Fruit fly (Drosophila melanogaster) whole organism, embryonic: ENCODE results near the gene aos.
A peak's percentile ranks its signal among the peaks of the same experiment; 100 is the strongest.

ENCODE experiments used
- B-H2 ChIP-seq: fragments of 200-800 bp; sonication (Bioruptor generic); optimal IDR thresholded peaks from 2 replicates; lab custom pipeline; 2018; ENCODE audit warnings: missing biosample characterization, mild to moderate bottlenecking, missing genetic modification characterization
- C15 ChIP-seq: fragments of 200-800 bp; sonication (Bioruptor generic); IDR thresholded peaks from 3 replicates; pipeline ENCODE4 v1.3.6; 2022; ENCODE audit warnings: missing biosample characterization, missing genetic modification characterization
- CG10431 ChIP-seq: fragments of 200-800 bp; sonication (Bioruptor generic); optimal IDR thresholded peaks from 3 replicates; lab custom pipeline; 2018; ENCODE audit warnings: missing biosample characterization, mild to moderate bottlenecking, missing genetic modification characterization
- CG11085 ChIP-seq: fragments of 200-800 bp; sonication (Bioruptor generic); IDR thresholded peaks from 2 replicates; pipeline ENCODE4 v1.3.6; 2022; ENCODE audit warnings: missing biosample characterization, missing genetic modification characterization
- CG15269 ChIP-seq: fragments of 200-800 bp; sonication (Bioruptor generic); optimal IDR thresholded peaks from 2 replicates; lab custom pipeline; 2018; ENCODE audit warnings: missing biosample characterization, mild to moderate bottlenecking, missing genetic modification characterization, moderate library complexity
- CG18764 ChIP-seq: fragments of 200-800 bp; sonication (Bioruptor generic); optimal IDR thresholded peaks from 3 replicates; lab custom pipeline; 2016; ENCODE audit warnings: missing biosample characterization, missing genetic modification characterization
- CG2875 ChIP-seq: fragments of 200-800 bp; sonication (Bioruptor generic); optimal IDR thresholded peaks from 2 replicates; lab custom pipeline; 2017; ENCODE audit warnings: missing biosample characterization, mild to moderate bottlenecking, missing genetic modification characterization, missing genetic modification reagents
- CG31388 ChIP-seq: fragments of 200-800 bp; sonication (Bioruptor generic); optimal IDR thresholded peaks from 2 replicates; lab custom pipeline; 2016; ENCODE audit warnings: missing biosample characterization, missing genetic modification characterization
- CG32532 ChIP-seq: fragments of 200-800 bp; sonication (Bioruptor generic); IDR thresholded peaks from 2 replicates; pipeline ENCODE4 v1.3.6; 2022; ENCODE audit warnings: missing biosample characterization, missing genetic modification characterization
- CG3281 ChIP-seq: fragments of 200-800 bp; sonication (Bioruptor generic); optimal IDR thresholded peaks from 3 replicates; lab custom pipeline; 2017; ENCODE audit warnings: missing biosample characterization, mild to moderate bottlenecking, missing genetic modification characterization
- CG34422 ChIP-seq: fragments of 200-800 bp; sonication (Bioruptor generic); IDR thresholded peaks from 3 replicates; pipeline ENCODE4 v1.3.6; 2022; ENCODE audit warnings: missing biosample characterization, missing genetic modification characterization
- CG3995 ChIP-seq: fragments of 200-800 bp; sonication (Bioruptor generic); optimal IDR thresholded peaks from 3 replicates; lab custom pipeline; 2016; ENCODE audit warnings: missing biosample characterization, missing genetic modification characterization
- CG6791 ChIP-seq: fragments of 200-800 bp; sonication (Bioruptor generic); IDR thresholded peaks from 3 replicates; pipeline ENCODE4 v1.3.6; 2022; ENCODE audit warnings: missing biosample characterization, missing genetic modification characterization; ENCODE audit not compliant: partially characterized antibody
- CG7556 ChIP-seq: fragments of 200-800 bp; sonication (Bioruptor generic); optimal IDR thresholded peaks from 2 replicates; lab custom pipeline; 2017; ENCODE audit warnings: missing biosample characterization, mild to moderate bottlenecking, missing genetic modification characterization
- CG7786 ChIP-seq: fragments of 200-800 bp; sonication (Bioruptor generic); optimal IDR thresholded peaks from 2 replicates; lab custom pipeline; 2016; ENCODE audit warnings: missing biosample characterization, missing genetic modification characterization
- CG7963 ChIP-seq: fragments of 200-800 bp; sonication (Bioruptor generic); IDR thresholded peaks from 3 replicates; pipeline ENCODE4 v1.3.6; 2022; ENCODE audit warnings: missing biosample characterization, missing genetic modification characterization; ENCODE audit not compliant: partially characterized antibody
- CG8478 ChIP-seq: fragments of >200 bp; optimal IDR thresholded peaks from 2 replicates; lab custom pipeline; 2018
- CrebB ChIP-seq: fragments of 200-800 bp; sonication (Bioruptor generic); optimal IDR thresholded peaks from 3 replicates; lab custom pipeline; 2018; ENCODE audit warnings: missing biosample characterization, mild to moderate bottlenecking, missing genetic modification characterization
- Doc2 ChIP-seq: fragments of 200-800 bp; sonication (Bioruptor generic); IDR thresholded peaks from 2 replicates; pipeline ENCODE4 v1.3.6; 2022; ENCODE audit warnings: missing biosample characterization, missing genetic modification characterization
- ERR ChIP-seq: fragments of 200-800 bp; sonication (Bioruptor generic); optimal IDR thresholded peaks from 2 replicates; lab custom pipeline; 2016; ENCODE audit warnings: missing biosample characterization, missing genetic modification characterization
- H15 ChIP-seq: fragments of 200-800 bp; sonication (Bioruptor generic); IDR thresholded peaks from 3 replicates; pipeline ENCODE4 v1.3.6; 2022; ENCODE audit warnings: missing biosample characterization, missing genetic modification characterization
- Hey ChIP-seq: fragments of 200-800 bp; sonication (Bioruptor generic); optimal IDR thresholded peaks from 3 replicates; lab custom pipeline; 2018; ENCODE audit warnings: missing biosample characterization, mild to moderate bottlenecking, missing genetic modification characterization
- Hmx ChIP-seq: fragments of 200-800 bp; sonication (Bioruptor generic); optimal IDR thresholded peaks from 2 replicates; lab custom pipeline; 2016; ENCODE audit warnings: missing biosample characterization, missing genetic modification characterization
- NK7.1 ChIP-seq: fragments of 200-800 bp; sonication (Bioruptor generic); optimal IDR thresholded peaks from 3 replicates; lab custom pipeline; 2016; ENCODE audit warnings: missing biosample characterization, missing genetic modification characterization
- Ptx1 ChIP-seq: fragments of 200-800 bp; sonication (Bioruptor generic); IDR thresholded peaks from 2 replicates; pipeline ENCODE4 v1.3.6; 2022; ENCODE audit warnings: missing biosample characterization, missing genetic modification characterization
- Ravus ChIP-seq: fragments of 200-800 bp; sonication (Bioruptor generic); IDR thresholded peaks from 2 replicates; pipeline ENCODE4 v1.3.6; 2022; ENCODE audit warnings: missing biosample characterization, missing genetic modification characterization
- Rx ChIP-seq: fragments of 200-800 bp; sonication (Bioruptor generic); IDR thresholded peaks from 2 replicates; pipeline ENCODE4 v1.3.6; 2022; ENCODE audit warnings: missing biosample characterization, missing genetic modification characterization
- Spps ChIP-seq: fragments of 200-800 bp; sonication (Bioruptor generic); optimal IDR thresholded peaks from 2 replicates; lab custom pipeline; 2018; ENCODE audit warnings: missing biosample characterization, mild to moderate bottlenecking, missing genetic modification characterization
- Vsx1 ChIP-seq: fragments of 200-800 bp; sonication (Bioruptor generic); optimal IDR thresholded peaks from 2 replicates; lab custom pipeline; 2017; ENCODE audit warnings: missing biosample characterization, mild to moderate bottlenecking, missing genetic modification characterization, missing genetic modification reagents
- bsh ChIP-seq, 2 experiments: fragments of 200-800 bp; sonication (Bioruptor generic); optimal IDR thresholded peaks; 2 replicates each; lab custom pipeline; 2017 to 2018; ENCODE audit warnings: mild to moderate bottlenecking in 2 of 2, missing biosample characterization in 2 of 2, missing genetic modification characterization in 2 of 2, moderate library complexity in 1 of 2
- btn ChIP-seq: fragments of 200-800 bp; sonication (Bioruptor generic); optimal IDR thresholded peaks from 2 replicates; lab custom pipeline; 2016; ENCODE audit warnings: missing biosample characterization, missing genetic modification characterization
- crc ChIP-seq: fragments of 200-800 bp; sonication (Bioruptor generic); optimal IDR thresholded peaks from 2 replicates; lab custom pipeline; 2016; ENCODE audit warnings: missing biosample characterization, missing genetic modification characterization
- cwo ChIP-seq: fragments of 200-800 bp; sonication (Bioruptor generic); optimal IDR thresholded peaks from 3 replicates; lab custom pipeline; 2017; ENCODE audit warnings: missing biosample characterization, missing genetic modification characterization, mild to moderate bottlenecking, moderate library complexity, missing genetic modification reagents
- dmrt11E ChIP-seq: fragments of 200-800 bp; sonication (Bioruptor generic); optimal IDR thresholded peaks from 3 replicates; lab custom pipeline; 2018; ENCODE audit warnings: missing biosample characterization, mild to moderate bottlenecking, missing genetic modification characterization, moderate library complexity
- dmrt99B ChIP-seq: fragments of 200-800 bp; sonication (Bioruptor generic); optimal IDR thresholded peaks from 2 replicates; lab custom pipeline; 2018; ENCODE audit warnings: missing biosample characterization, mild to moderate bottlenecking, missing genetic modification characterization, moderate library complexity
- en ChIP-seq: fragments of 200-800 bp; sonication (Bioruptor generic); optimal IDR thresholded peaks from 2 replicates; lab custom pipeline; 2016; ENCODE audit warnings: missing biosample characterization, missing genetic modification characterization
- gem ChIP-seq: fragments of 200-800 bp; sonication (Bioruptor generic); optimal IDR thresholded peaks from 2 replicates; lab custom pipeline; 2019; ENCODE audit warnings: missing biosample characterization, mild to moderate bottlenecking, missing genetic modification characterization, moderate library complexity
- inv ChIP-seq: fragments of 200-800 bp; sonication (Bioruptor generic); IDR thresholded peaks from 2 replicates; pipeline ENCODE4 v1.3.6; 2022; ENCODE audit warnings: missing biosample characterization, missing genetic modification characterization; ENCODE audit not compliant: partially characterized antibody
- kah ChIP-seq: fragments of 200-800 bp; sonication (Bioruptor generic); optimal IDR thresholded peaks from 2 replicates; lab custom pipeline; 2018; ENCODE audit warnings: missing biosample characterization, mild to moderate bottlenecking, missing genetic modification characterization
- ken ChIP-seq: fragments of 200-800 bp; sonication (Bioruptor generic); IDR thresholded peaks from 3 replicates; pipeline ENCODE4 v1.3.6; 2022; ENCODE audit warnings: missing biosample characterization, missing genetic modification characterization
- lbe ChIP-seq: fragments of 200-800 bp; sonication (Bioruptor generic); optimal IDR thresholded peaks from 2 replicates; lab custom pipeline; 2016; ENCODE audit warnings: missing biosample characterization, mild to moderate bottlenecking, missing genetic modification characterization
- nerfin-2 ChIP-seq: fragments of 200-800 bp; sonication (Bioruptor generic); IDR thresholded peaks from 2 replicates; pipeline ENCODE4 v1.3.6; 2022; ENCODE audit warnings: missing biosample characterization, missing genetic modification characterization; ENCODE audit not compliant: partially characterized antibody
- phol ChIP-seq: fragments of 200-800 bp; sonication (Bioruptor generic); optimal IDR thresholded peaks from 3 replicates; lab custom pipeline; 2018; ENCODE audit warnings: missing biosample characterization, mild to moderate bottlenecking, missing genetic modification characterization, moderate library complexity
- psq ChIP-seq: fragments of 200-800 bp; sonication (Bioruptor generic); optimal IDR thresholded peaks from 2 replicates; lab custom pipeline; 2017; ENCODE audit warnings: missing biosample characterization, missing genetic modification characterization
- sd ChIP-seq: fragments of 200-800 bp; sonication (Bioruptor generic); optimal IDR thresholded peaks from 3 replicates; lab custom pipeline; 2018; ENCODE audit warnings: missing biosample characterization, mild to moderate bottlenecking, missing genetic modification characterization, moderate library complexity
- stc ChIP-seq: fragments of 200-800 bp; sonication (Bioruptor generic); IDR thresholded peaks from 2 replicates; pipeline ENCODE4 v1.3.6; 2022; ENCODE audit warnings: missing biosample characterization, missing genetic modification characterization
- tin ChIP-seq: fragments of 200-800 bp; sonication (Bioruptor generic); optimal IDR thresholded peaks from 3 replicates; lab custom pipeline; 2016; ENCODE audit warnings: missing biosample characterization, missing genetic modification characterization
- trem ChIP-seq: fragments of 200-800 bp; optimal IDR thresholded peaks from 3 replicates; lab custom pipeline; 2019; ENCODE audit warnings: missing biosample characterization, mild to moderate bottlenecking, missing genetic modification characterization, moderate library complexity
- tup ChIP-seq: fragments of 200-800 bp; sonication (Bioruptor generic); optimal IDR thresholded peaks from 2 replicates; lab custom pipeline; 2016; ENCODE audit warnings: missing biosample characterization, mild to moderate bottlenecking, missing genetic modification characterization, moderate library complexity

aos gene

dm6 chr3L:16480408-16481193, 2.8 kb downstream of the aos start (continued):
- peak; percentile 97 for TF ChIP-seq ken (GFP tag; lab: Robert Waterston, UW)
- TF ChIP-seq trem (tag; lab: Kevin White, UChicago): peak; percentile 95
- TF ChIP-seq bsh (GFP tag; optimal IDR thresholded peaks at IDR 0.05; lab: Kevin White, UChicago): peak; percentile 71 to 99
- TF ChIP-seq dmrt11E (tag; lab: Kevin White, UChicago): peak; percentile 99
- peak; percentile 97 for TF ChIP-seq phol (tag; lab: Kevin White, UChicago)
- TF ChIP-seq Ravus (GFP tag; lab: Robert Waterston, UW): peak; percentile 91
- TF ChIP-seq CG34422 (GFP tag; lab: Robert Waterston, UW): peak; percentile 97
- TF ChIP-seq tin (GFP tag; lab: Kevin White, UChicago): peak; percentile 98
- TF ChIP-seq psq (GFP tag; lab: Kevin White, UChicago): peak; percentile 93
- TF ChIP-seq CG6791 (GFP tag; lab: Robert Waterston, UW): 0 out of 3 replicates have a peak, but pooled peaks have one; percentile 45
- no peak for TF ChIP-seq B-H2 (GFP tag; lab: Kevin White, UChicago)
- peak; percentile 98 for TF ChIP-seq gem (tag; lab: Kevin White, UChicago)
- TF ChIP-seq kah (GFP tag; lab: Kevin White, UChicago): peak; percentile 93
- TF ChIP-seq CG3995: peak; percentile 66
- TF ChIP-seq Spps: peak; percentile 98
- peak; percentile 93 for TF ChIP-seq NK7.1 (GFP tag; lab: Kevin White, UChicago)
- peak; percentile 88 for TF ChIP-seq ERR (GFP tag; lab: Kevin White, UChicago)
- peak; percentile 92 for TF ChIP-seq crc (GFP tag; lab: Kevin White, UChicago)
- TF ChIP-seq CG18764 (GFP tag; lab: Kevin White, UChicago): peak; percentile 94
- TF ChIP-seq C15 (GFP tag; lab: Robert Waterston, UW): peak; percentile 72; the same call in 1 of the 3 replicates
- peak; percentile 97 for TF ChIP-seq Ptx1 (GFP tag; lab: Robert Waterston, UW)
- no peak for TF ChIP-seq CG8478 (lab: Kevin White, UChicago)
- TF ChIP-seq cwo: peak; percentile 93
- peak; percentile 96 for TF ChIP-seq CG15269 (tag; lab: Kevin White, UChicago)
- TF ChIP-seq CG7556 (GFP tag; lab: Kevin White, UChicago): peak; percentile 96
- peak; percentile 99 for TF ChIP-seq dmrt99B
- peak; percentile 88 for TF ChIP-seq tup (GFP tag; lab: Kevin White, UChicago)
- peak; percentile 97 for TF ChIP-seq CG2875 (GFP tag; lab: Kevin White, UChicago)
- peak; percentile 70 for TF ChIP-seq Hey
- TF ChIP-seq Hmx (GFP tag; lab: Kevin White, UChicago): peak; percentile 84
- TF ChIP-seq CG7786 (GFP tag; lab: Kevin White, UChicago): peak; percentile 96
- TF ChIP-seq Rx (GFP tag; lab: Robert Waterston, UW): peak; percentile 96
- peak; percentile 88 for TF ChIP-seq CG11085 (GFP tag; lab: Robert Waterston, UW)
- peak; percentile 97 for TF ChIP-seq H15 (GFP tag; lab: Robert Waterston, UW)
- TF ChIP-seq CG31388: peak; percentile 93
- peak; percentile 91 for TF ChIP-seq CG10431 (GFP tag; lab: Kevin White, UChicago)
- peak; percentile 96 for TF ChIP-seq stc (GFP tag; lab: Robert Waterston, UW)
- peak; percentile 95 for TF ChIP-seq en (GFP tag; lab: Kevin White, UChicago)
- peak; percentile 94 for TF ChIP-seq CG32532 (GFP tag; lab: Robert Waterston, UW)
- no peak for TF ChIP-seq nerfin-2 (GFP tag; lab: Robert Waterston, UW)
- TF ChIP-seq Vsx1 (GFP tag; lab: Kevin White, UChicago): peak; percentile 87
- TF ChIP-seq lbe (GFP tag; lab: Kevin White, UChicago): peak; percentile 27
- peak; percentile 95 for TF ChIP-seq btn (GFP tag; lab: Kevin White, UChicago)
- peak; percentile 71 for TF ChIP-seq Doc2 (GFP tag; lab: Robert Waterston, UW)
- TF ChIP-seq CrebB (tag; lab: Kevin White, UChicago): peak; percentile 94
- TF ChIP-seq CG3281 (GFP tag; lab: Kevin White, UChicago): peak; percentile 92
- no peak for TF ChIP-seq CG7963 (GFP tag; lab: Robert Waterston, UW)
- TF ChIP-seq inv (GFP tag; lab: Robert Waterston, UW): no peak
- peak; percentile 57 for TF ChIP-seq sd (tag; lab: Kevin White, UChicago)
